Worm (Caenorhabditis elegans): Measurements from ENCODE around the gene maph-9.

DNA sequence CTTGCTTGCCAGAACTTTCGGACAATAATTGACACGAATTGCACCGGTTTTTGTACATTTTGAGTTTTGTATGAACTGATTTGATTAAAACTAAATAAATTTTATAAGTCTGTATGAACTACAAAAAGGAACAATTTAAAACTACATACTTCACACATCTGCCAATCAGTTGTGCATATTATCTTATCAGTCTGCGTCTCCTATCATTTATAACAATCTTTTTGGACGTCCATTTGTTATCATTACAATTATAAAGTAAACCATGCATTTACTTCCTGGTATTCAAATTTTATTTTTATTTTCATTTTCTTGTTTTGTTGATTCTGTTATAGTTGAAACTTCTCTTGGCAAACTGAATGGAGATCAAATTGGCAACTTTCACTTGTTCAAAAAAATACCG is 23.9 kb downstream of the maph-9 start, which contains the start of gene cest-10:
- peak; percentile 78 for TF ChIP-seq pqm-1 (tag; optimal IDR thresholded peaks at IDR 0.05)
- no peak for TF ChIP-seq Y105C5A.15 (GFP tag; IDR thresholded peaks at IDR 0.05)
- TF ChIP-seq fkh-10 (GFP tag; optimal IDR thresholded peaks at IDR 0.05): no peak
- TF ChIP-seq ztf-11 (tag; optimal IDR thresholded peaks at IDR 0.05): no peak
- no peak for TF ChIP-seq snpc-4 (tag; optimal IDR thresholded peaks at IDR 0.05)
